Fruit fly (Drosophila melanogaster) whole organism, embryonic: Measurements from ENCODE around the gene CG9676.

Experiments
- CG10462 ChIP-seq: fragments of 200-800 bp; sonication (Bioruptor generic); optimal IDR thresholded peaks from 2 replicates; lab custom pipeline; 2016; ENCODE audit warnings: missing biosample characterization, missing genetic modification characterization
- CG10543 ChIP-seq: fragments of 200-800 bp; sonication (Bioruptor generic); optimal IDR thresholded peaks from 3 replicates; lab custom pipeline; 2017; ENCODE audit warnings: missing biosample characterization, mild to moderate bottlenecking, missing genetic modification characterization, moderate library complexity
- CG1233 ChIP-seq: fragments of 200-800 bp; sonication (Bioruptor generic); optimal IDR thresholded peaks from 4 replicates; lab custom pipeline; 2018; ENCODE audit warnings: missing biosample characterization, mild to moderate bottlenecking, missing genetic modification characterization
- CG12769 ChIP-seq: fragments of 200-800 bp; sonication (Bioruptor generic); optimal IDR thresholded peaks from 2 replicates; lab custom pipeline; 2019; ENCODE audit warnings: missing biosample characterization, mild to moderate bottlenecking, missing genetic modification characterization, moderate library complexity
- CG14710 ChIP-seq: fragments of 200-800 bp; sonication (Bioruptor generic); optimal IDR thresholded peaks from 3 replicates; lab custom pipeline; 2019; ENCODE audit warnings: missing biosample characterization, mild to moderate bottlenecking, missing genetic modification characterization, moderate library complexity
- CG1529 ChIP-seq: fragments of 200-800 bp; sonication (Bioruptor generic); optimal IDR thresholded peaks from 3 replicates; lab custom pipeline; 2018; ENCODE audit warnings: missing biosample characterization, missing genetic modification characterization
- CG16779 ChIP-seq: fragments of 200-800 bp; sonication (Bioruptor generic); IDR thresholded peaks from 2 replicates; pipeline ENCODE4 v1.3.6; 2022; ENCODE audit warnings: missing biosample characterization, missing genetic modification characterization
- CG16863 ChIP-seq: fragments of 200-800 bp; sonication (Bioruptor generic); optimal IDR thresholded peaks from 3 replicates; lab custom pipeline; 2016; ENCODE audit warnings: missing biosample characterization, missing genetic modification characterization
- CG1792 ChIP-seq: fragments of 200-800 bp; sonication (Bioruptor generic); optimal IDR thresholded peaks from 2 replicates; lab custom pipeline; 2016; ENCODE audit warnings: missing biosample characterization, missing genetic modification characterization
- CG2712 ChIP-seq: fragments of 200-800 bp; optimal IDR thresholded peaks from 3 replicates; lab custom pipeline; 2019; ENCODE audit warnings: missing biosample characterization, mild to moderate bottlenecking, missing genetic modification characterization, moderate library complexity
- CG2889 ChIP-seq: fragments of 200-800 bp; sonication (Bioruptor generic); IDR thresholded peaks from 3 replicates; pipeline ENCODE4 v1.3.6; 2022; ENCODE audit warnings: missing biosample characterization, missing genetic modification characterization
- CG31224 ChIP-seq: fragments of 200-800 bp; sonication (Bioruptor generic); IDR thresholded peaks from 2 replicates; pipeline ENCODE4 v1.3.6; 2022; ENCODE audit warnings: missing biosample characterization, missing genetic modification characterization
- CG3281 ChIP-seq: fragments of 200-800 bp; sonication (Bioruptor generic); optimal IDR thresholded peaks from 3 replicates; lab custom pipeline; 2017; ENCODE audit warnings: missing biosample characterization, mild to moderate bottlenecking, missing genetic modification characterization
- CG34224 ChIP-seq: fragments of 200-800 bp; sonication (Bioruptor generic); IDR thresholded peaks from 3 replicates; pipeline ENCODE4 v1.3.6; 2022; ENCODE audit warnings: missing biosample characterization, missing genetic modification characterization; ENCODE audit not compliant: partially characterized antibody
- CG34422 ChIP-seq: fragments of 200-800 bp; sonication (Bioruptor generic); IDR thresholded peaks from 3 replicates; pipeline ENCODE4 v1.3.6; 2022; ENCODE audit warnings: missing biosample characterization, missing genetic modification characterization
- CG6791 ChIP-seq: fragments of 200-800 bp; sonication (Bioruptor generic); IDR thresholded peaks from 3 replicates; pipeline ENCODE4 v1.3.6; 2022; ENCODE audit warnings: missing biosample characterization, missing genetic modification characterization; ENCODE audit not compliant: partially characterized antibody
- CG6813 ChIP-seq: fragments of 200-800 bp; sonication (Bioruptor generic); optimal IDR thresholded peaks from 2 replicates; lab custom pipeline; 2017; ENCODE audit warnings: missing biosample characterization, missing genetic modification characterization, mild to moderate bottlenecking, moderate library complexity, missing genetic modification reagents
- CG7839 ChIP-seq: fragments of 200-800 bp; sonication (Bioruptor generic); optimal IDR thresholded peaks from 3 replicates; lab custom pipeline; 2018; ENCODE audit warnings: missing biosample characterization, mild to moderate bottlenecking, missing genetic modification characterization, moderate library complexity
- CG8290 ChIP-seq, 3 experiments: fragments of 200-800 bp; sonication (Bioruptor generic); optimal IDR thresholded peaks; 2 replicates each; lab custom pipeline; 2016 to 2019; ENCODE audit warnings: missing biosample characterization in 3 of 3, missing genetic modification characterization in 3 of 3, mild to moderate bottlenecking in 2 of 3, moderate library complexity in 1 of 3
- CG9437 ChIP-seq: fragments of 200-800 bp; sonication (Bioruptor generic); optimal IDR thresholded peaks from 2 replicates; lab custom pipeline; 2018; ENCODE audit warnings: missing biosample characterization, mild to moderate bottlenecking, missing genetic modification characterization
- Dad ChIP-seq: fragments of 200-800 bp; sonication (Bioruptor generic); optimal IDR thresholded peaks from 3 replicates; lab custom pipeline; 2016; ENCODE audit warnings: missing biosample characterization, missing genetic modification characterization
- Dfd ChIP-seq, 2 experiments: fragments of >200 bp; optimal IDR thresholded peaks; 2 replicates each; lab custom pipeline; 2017; ENCODE audit warnings: missing biosample characterization in 2 of 2, missing genetic modification characterization in 2 of 2
- Dip2 ChIP-seq: fragments of 200-800 bp; sonication (Bioruptor generic); IDR thresholded peaks from 2 replicates; pipeline ENCODE4 v1.3.6; 2022; ENCODE audit warnings: missing biosample characterization, missing genetic modification characterization
- ERR ChIP-seq: fragments of 200-800 bp; sonication (Bioruptor generic); optimal IDR thresholded peaks from 2 replicates; lab custom pipeline; 2016; ENCODE audit warnings: missing biosample characterization, missing genetic modification characterization
- Fer3 ChIP-seq: fragments of 200-800 bp; sonication (Bioruptor generic); optimal IDR thresholded peaks from 2 replicates; lab custom pipeline; 2018; ENCODE audit warnings: missing biosample characterization, mild to moderate bottlenecking, missing genetic modification characterization, moderate library complexity
- HHEX ChIP-seq: fragments of 200-800 bp; sonication (Bioruptor generic); optimal IDR thresholded peaks from 3 replicates; lab custom pipeline; 2017; ENCODE audit warnings: missing biosample characterization, mild to moderate bottlenecking, missing genetic modification characterization, missing genetic modification reagents
- Hand ChIP-seq: fragments of 200-800 bp; sonication (Bioruptor generic); optimal IDR thresholded peaks from 2 replicates; lab custom pipeline; 2017; ENCODE audit warnings: mild to moderate bottlenecking, missing biosample characterization, missing genetic modification reagents, missing genetic modification characterization
- Hmx ChIP-seq: fragments of 200-800 bp; sonication (Bioruptor generic); optimal IDR thresholded peaks from 2 replicates; lab custom pipeline; 2016; ENCODE audit warnings: missing biosample characterization, missing genetic modification characterization
- Myb ChIP-seq: fragments of 200-800 bp; sonication (Bioruptor generic); optimal IDR thresholded peaks from 2 replicates; lab custom pipeline; 2016; ENCODE audit warnings: missing biosample characterization, missing genetic modification characterization
- Tbp ChIP-seq: fragments of >200 bp; optimal IDR thresholded peaks from 2 replicates; lab custom pipeline; 2018; ENCODE audit warnings: missing biosample characterization, missing genetic modification characterization
- Trl ChIP-seq, 3 experiments: fragments of >200 bp in 2 of 3; fragments of 200-800 bp in 1 of 3; sonication (Bioruptor generic) in 1 of 3; optimal IDR thresholded peaks; 2 replicates in 1 of 3; 3 replicates in 2 of 3; lab custom pipeline; 2016 to 2017; ENCODE audit warnings: missing biosample characterization in 1 of 3, missing genetic modification characterization in 1 of 3
- croc ChIP-seq: fragments of 200-800 bp; sonication (Bioruptor generic); conservative IDR thresholded peaks from 3 replicates; pipeline ENCODE4 v1.3.6; 2022; ENCODE audit warnings: missing biosample characterization, missing genetic modification characterization
- dmrt99B ChIP-seq: fragments of 200-800 bp; sonication (Bioruptor generic); optimal IDR thresholded peaks from 2 replicates; lab custom pipeline; 2018; ENCODE audit warnings: missing biosample characterization, mild to moderate bottlenecking, missing genetic modification characterization, moderate library complexity
- gcm ChIP-seq: fragments of 200-800 bp; sonication (Bioruptor generic); optimal IDR thresholded peaks from 2 replicates; lab custom pipeline; 2019; ENCODE audit warnings: missing biosample characterization, mild to moderate bottlenecking, missing genetic modification characterization, moderate library complexity
- gfzf ChIP-seq: fragments of 200-800 bp; sonication (Bioruptor generic); optimal IDR thresholded peaks from 2 replicates; lab custom pipeline; 2016; ENCODE audit warnings: missing biosample characterization, mild to moderate bottlenecking, missing genetic modification characterization, moderate library complexity
- lmd ChIP-seq: fragments of 200-800 bp; sonication (Bioruptor generic); IDR thresholded peaks from 2 replicates; pipeline ENCODE4 v1.3.6; 2022; ENCODE audit warnings: missing biosample characterization, missing genetic modification characterization
- psq ChIP-seq: fragments of 200-800 bp; sonication (Bioruptor generic); optimal IDR thresholded peaks from 2 replicates; lab custom pipeline; 2017; ENCODE audit warnings: missing biosample characterization, missing genetic modification characterization
- sr ChIP-seq: fragments of 200-800 bp; sonication (Bioruptor generic); IDR thresholded peaks from 3 replicates; pipeline ENCODE4 v1.3.6; 2022; ENCODE audit warnings: missing biosample characterization, missing genetic modification characterization
- ssp ChIP-seq: fragments of 200-800 bp; sonication (Bioruptor generic); IDR thresholded peaks from 2 replicates; pipeline ENCODE4 v1.3.6; 2022; ENCODE audit warnings: missing biosample characterization, missing genetic modification characterization
- zen2 ChIP-seq: fragments of 200-800 bp; sonication (Bioruptor generic); IDR thresholded peaks from 3 replicates; pipeline ENCODE4 v1.3.6; 2022; ENCODE audit warnings: missing biosample characterization, missing genetic modification characterization; ENCODE audit not compliant: partially characterized antibody
- zfh1 ChIP-seq: fragments of 200-800 bp; sonication (Bioruptor generic); IDR thresholded peaks from 3 replicates; pipeline ENCODE4 v1.3.6; 2022; ENCODE audit warnings: missing biosample characterization, missing genetic modification characterization

The CG9676 gene

dm6 chrX:16744345-16744744, 44.4 kb upstream of the CG9676 start (continued):
- no peak for TF ChIP-seq CG16863 (GFP tag; lab: Kevin White, UChicago)
- peak; percentile 44 for TF ChIP-seq CG8290 (GFP tag; optimal IDR thresholded peaks at IDR 0.05; lab: Kevin White, UChicago)
- TF ChIP-seq CG8290 (tag; optimal IDR thresholded peaks at IDR 0.05; lab: Kevin White, UChicago): no peak
- TF ChIP-seq zfh1 (GFP tag; lab: Robert Waterston, UW): no peak
- TF ChIP-seq sr: no peak
- TF ChIP-seq Dip2 (GFP tag; lab: Robert Waterston, UW): no peak
- TF ChIP-seq CG31224 (GFP tag; lab: Robert Waterston, UW): no peak

dm6 chrX:16742547-16742946, 42.6 kb upstream of the CG9676 start, which contains the start of gene Twdlalpha:
Gene Twdlalpha (plus strand): TSS chrX:16742847.
- TF ChIP-seq Trl (optimal IDR thresholded peaks at IDR 0.05; lab: Kevin White, UChicago): no peak
- no peak for TF ChIP-seq Trl (GFP tag; optimal IDR thresholded peaks at IDR 0.05; lab: Kevin White, UChicago)
- TF ChIP-seq Fer3 (tag; lab: Kevin White, UChicago): no peak
- no peak for TF ChIP-seq Dfd (GFP tag; optimal IDR thresholded peaks at IDR 0.05; lab: Kevin White, UChicago)
- TF ChIP-seq dmrt99B: no peak
- TF ChIP-seq Hmx (GFP tag; lab: Kevin White, UChicago): no peak
- no peak for TF ChIP-seq gcm (GFP tag; lab: Kevin White, UChicago)
- TF ChIP-seq Myb (GFP tag; lab: Kevin White, UChicago): no peak
- no peak for TF ChIP-seq Hand (GFP tag; lab: Kevin White, UChicago)
- TF ChIP-seq CG34422 (GFP tag; lab: Robert Waterston, UW): no peak
- no peak for TF ChIP-seq CG16779 (GFP tag; lab: Robert Waterston, UW)
- TF ChIP-seq HHEX: no peak
- no peak for TF ChIP-seq CG6813 (GFP tag; lab: Kevin White, UChicago)
- no peak for TF ChIP-seq CG1529 (GFP tag; lab: Kevin White, UChicago)
- no peak for TF ChIP-seq ssp (GFP tag; lab: Robert Waterston, UW)
- TF ChIP-seq psq: no peak
- TF ChIP-seq CG7839 (tag; lab: Kevin White, UChicago): no peak
- TF ChIP-seq CG1233 (GFP tag; lab: Kevin White, UChicago): no peak
- TF ChIP-seq croc: no peak
- TF ChIP-seq, all 482 proteins: peak for 0

dm6 chrX:16740606-16741005, 40.6 kb upstream of the CG9676 start, which contains the start of gene CG32568:
Gene CG32568 (plus strand): TSS chrX:16740906.
- TF ChIP-seq CG2889 (no peak), Dad (GFP tag; lab: Kevin White, UChicago) (no peak), gfzf (GFP tag; lab: Kevin White, UChicago) (no peak), CG2712 (tag; lab: Kevin White, UChicago) (no peak), CG12769 (tag; lab: Kevin White, UChicago) (no peak), CG14710 (tag; lab: Kevin White, UChicago) (no peak), CG1792 (GFP tag; lab: Kevin White, UChicago) (no peak), CG10543 (GFP tag; lab: Kevin White, UChicago) (no peak), CG3281 (GFP tag; lab: Kevin White, UChicago) (no peak), CG34224 (GFP tag; lab: Robert Waterston, UW) (no peak), CG10462 (GFP tag; lab: Kevin White, UChicago) (no peak), Tbp (no peak), CG6791 (GFP tag; lab: Robert Waterston, UW) (no peak), lmd (GFP tag; lab: Robert Waterston, UW) (no peak), ERR (GFP tag; lab: Kevin White, UChicago) (no peak), CG9437 (GFP tag; lab: Kevin White, UChicago) (no peak), zen2 (GFP tag; lab: Robert Waterston, UW) (no peak)
